Worm (Caenorhabditis elegans): ENCODE results near the gene R155.3.

R155.3 gene

ce11 chrIII:1939625-1939988 is 36.9 kb downstream of the R155.3 start:
- peak; percentile 85 for TF ChIP-seq him-1 (tag; optimal IDR thresholded peaks at IDR 0.05)
- TF ChIP-seq ekl-4 (GFP tag; IDR thresholded peaks at IDR 0.05): no peak
- peak; percentile 26 for TF ChIP-seq lsl-1 (GFP tag; optimal IDR thresholded peaks at IDR 0.05)

DNA sequence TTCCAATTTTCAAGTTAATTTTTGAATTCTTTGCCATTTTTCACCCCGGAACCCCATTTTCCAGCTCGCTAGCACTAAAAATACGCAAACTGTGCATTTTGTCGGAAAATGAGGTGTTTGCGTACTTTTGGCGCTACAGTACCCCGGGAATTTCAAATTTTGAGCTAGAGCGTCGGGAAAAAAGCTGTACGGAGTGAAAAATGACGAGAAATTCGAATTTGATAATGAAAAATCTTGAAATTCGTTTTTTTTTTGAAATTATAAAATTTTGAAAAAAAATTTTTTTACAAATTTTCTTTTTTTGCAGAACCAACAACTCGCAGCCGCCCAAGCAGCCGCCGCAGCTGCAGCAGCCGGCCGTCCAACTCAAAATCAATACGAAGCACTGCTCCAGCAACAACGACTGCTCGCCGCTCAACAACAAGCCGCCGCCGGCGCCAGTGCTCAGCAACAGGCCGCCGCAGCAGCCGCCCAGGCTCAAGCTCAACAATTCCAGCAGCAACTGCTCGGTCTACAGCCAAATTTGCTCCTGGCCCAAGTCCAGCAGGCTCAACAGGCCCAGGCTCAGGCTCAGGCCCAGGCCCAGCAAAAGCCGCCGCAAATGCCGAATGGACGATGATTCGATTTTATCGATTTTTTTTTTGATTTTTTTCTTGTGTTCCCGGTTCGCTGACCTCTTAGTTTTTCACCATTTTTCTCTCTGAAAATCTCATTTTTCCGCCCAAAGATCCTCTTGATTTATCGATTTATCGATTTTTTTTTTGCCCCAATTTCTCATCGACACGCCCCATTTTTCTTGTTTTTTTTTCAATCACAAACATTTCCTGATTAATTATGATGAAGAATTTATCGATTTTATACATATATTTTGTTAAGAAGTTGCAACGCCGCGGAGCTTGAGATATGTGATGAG is 37.6 kb downstream of the R155.3 start:
- TF ChIP-seq F37B4.10 (GFP tag; IDR thresholded peaks at IDR 0.05) (0 out of 2 replicates have a peak, but pooled peaks have one; percentile 16), bed-2 (GFP tag; IDR thresholded peaks at IDR 0.05) (peak; percentile 66; the same call in 1 of the 2 replicates), attf-5 (GFP tag; optimal IDR thresholded peaks at IDR 0.05) (peak; percentile 6), cebp-2 (GFP tag; IDR thresholded peaks at IDR 0.05) (0 out of 2 replicates have a peak, but pooled peaks have one; percentile 67), egrh-3 (GFP tag; IDR thresholded peaks at IDR 0.05) (peak; percentile 89), zfh-2 (GFP tag; conservative IDR thresholded peaks at IDR 0.05) (peak; percentile 95), atf-7 (tag; optimal IDR thresholded peaks at IDR 0.05) (no peak), B0035.1 (tag; optimal IDR thresholded peaks at IDR 0.05) (no peak)

ce11 chrIII:1937879-1938438 is 38.6 kb downstream of the R155.3 start:
- TF ChIP-seq T07F8.4 (tag; optimal IDR thresholded peaks at IDR 0.05) (no peak), K11D2.4 (GFP tag; IDR thresholded peaks at IDR 0.05) (no peak), ceh-40 (GFP tag; IDR thresholded peaks at IDR 0.05) (no peak), F33H1.4 (GFP tag; IDR thresholded peaks at IDR 0.05) (no peak), sdz-38 (tag; optimal IDR thresholded peaks at IDR 0.05) (no peak), lir-1 (GFP tag; conservative IDR thresholded peaks at IDR 0.05) (no peak), B0019.2 (GFP tag; conservative IDR thresholded peaks at IDR 0.05) (no peak), B0261.1 (tag; optimal IDR thresholded peaks at IDR 0.05) (no peak), egrh-3 (GFP tag; IDR thresholded peaks at IDR 0.05) (peak; percentile 22; the same call in 1 of the 2 replicates), mes-4 (tag; optimal IDR thresholded peaks at IDR 0.05) (no peak), nhr-90 (tag; optimal IDR thresholded peaks at IDR 0.05) (no peak), nhr-27 (tag; optimal IDR thresholded peaks at IDR 0.05) (no peak), ama-1 (optimal IDR thresholded peaks at IDR 0.05) (no peak), ama-1 (GFP tag; optimal IDR thresholded peaks at IDR 0.05) (no peak), lsl-1 (GFP tag; optimal IDR thresholded peaks at IDR 0.05) (peak; percentile 15), F57C9.4 (tag; optimal IDR thresholded peaks at IDR 0.05) (no peak), zfh-2 (GFP tag; conservative IDR thresholded peaks at IDR 0.05) (peak; percentile 69), fkh-3 (tag; optimal IDR thresholded peaks at IDR 0.05) (peak; percentile 42), nfya-2 (GFP tag; IDR thresholded peaks at IDR 0.05) (no peak)

ce11 chrIII:1934141-1934540 is 42.4 kb downstream of the R155.3 start:
- peak; percentile 74 for TF ChIP-seq zfh-2 (GFP tag; conservative IDR thresholded peaks at IDR 0.05)
- peak; percentile 50; the same call in 1 of the 2 replicates for TF ChIP-seq egrh-3 (GFP tag; IDR thresholded peaks at IDR 0.05)
- no peak for TF ChIP-seq ceh-79 (tag; optimal IDR thresholded peaks at IDR 0.05)

DNA sequence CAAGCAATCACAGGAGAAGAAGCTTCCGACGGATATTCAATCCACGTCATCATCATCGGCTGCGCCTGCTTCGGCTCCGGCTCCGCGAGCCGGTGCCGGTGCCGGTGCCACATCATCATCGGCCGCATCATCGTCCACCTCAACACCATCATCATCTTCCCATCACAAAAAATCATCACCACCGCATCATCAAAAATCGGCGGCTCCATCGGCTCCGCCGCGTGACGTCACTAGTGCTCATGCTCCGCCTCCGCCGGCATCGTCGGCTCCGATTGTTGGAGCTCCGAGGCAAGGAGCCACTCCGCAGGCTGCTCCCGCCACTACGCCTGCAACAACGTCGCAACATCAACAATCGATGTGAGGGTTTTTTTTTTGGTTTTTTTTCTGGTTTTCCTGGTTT is 44.5 kb downstream of the R155.3 start:
- TF ChIP-seq ztf-3 (GFP tag; optimal IDR thresholded peaks at IDR 0.05) (no peak), madf-10 (tag; optimal IDR thresholded peaks at IDR 0.05) (no peak), nfyb-1 (GFP tag; IDR thresholded peaks at IDR 0.05) (peak; percentile 15; the same call in 1 of the 2 replicates), zim-3 (tag; optimal IDR thresholded peaks at IDR 0.05) (no peak), dpff-1 (tag; optimal IDR thresholded peaks at IDR 0.05) (no peak), ztf-22 (GFP tag; optimal IDR thresholded peaks at IDR 0.05) (no peak), B0261.1 (tag; optimal IDR thresholded peaks at IDR 0.05) (no peak), F55B11.4 (tag; optimal IDR thresholded peaks at IDR 0.05; ENCODE audit: borderline replicate concordance, insufficient read depth) (no peak), aptf-2 (GFP tag; conservative IDR thresholded peaks at IDR 0.05) (no peak), C06A6.2 (GFP tag; conservative IDR thresholded peaks at IDR 0.05) (no peak), lin-35 (GFP tag; optimal IDR thresholded peaks at IDR 0.05) (no peak), attf-3 (GFP tag; conservative IDR thresholded peaks at IDR 0.05) (no peak), egrh-3 (GFP tag; IDR thresholded peaks at IDR 0.05) (peak; percentile 72; the same call in 1 of the 2 replicates), snpc-1.1 (tag; optimal IDR thresholded peaks at IDR 0.05; ENCODE audit: insufficient read depth) (no peak), zfh-2 (GFP tag; conservative IDR thresholded peaks at IDR 0.05) (peak; percentile 73), attf-5 (GFP tag; optimal IDR thresholded peaks at IDR 0.05) (no peak)

All from whole organism, young adult.